Worm (Caenorhabditis elegans): ENCODE data around the gene sru-31.

The sru-31 gene

ce11 chrV:9798212-9798611, 18.3 kb upstream of the sru-31 start:
- TF ChIP-seq sptf-2 (GFP tag; optimal IDR thresholded peaks at IDR 0.05) (no peak), hlh-12 (tag; optimal IDR thresholded peaks at IDR 0.05) (no peak), ceh-79 (tag; optimal IDR thresholded peaks at IDR 0.05) (no peak), pbrm-1 (GFP tag; IDR thresholded peaks at IDR 0.05) (no peak), F49E8.2 (tag; optimal IDR thresholded peaks at IDR 0.05; ENCODE audit: insufficient read depth) (no peak), ccch-3 (GFP tag; optimal IDR thresholded peaks at IDR 0.05) (no peak), nhr-179 (tag; optimal IDR thresholded peaks at IDR 0.05) (no peak), ztf-3 (GFP tag; optimal IDR thresholded peaks at IDR 0.05) (no peak), bed-2 (GFP tag; IDR thresholded peaks at IDR 0.05) (no peak), mes-4 (tag; optimal IDR thresholded peaks at IDR 0.05) (no peak), madf-3 (GFP tag; IDR thresholded peaks at IDR 0.05) (no peak), F22D6.2 (tag; optimal IDR thresholded peaks at IDR 0.05) (no peak), F10E7.11 (tag; optimal IDR thresholded peaks at IDR 0.05) (no peak)

ce11 chrV:9799076-9799475, 17.4 kb upstream of the sru-31 start, which contains the start of gene F46B6.13:
TSS of gene F46B6.13 (minus strand) at chrV:9799176.
- no peak for TF ChIP-seq C06A6.2 (GFP tag; conservative IDR thresholded peaks at IDR 0.05)

ce11 chrV:9801965-9802364, 14.5 kb upstream of the sru-31 start, which contains the start of gene F46B6.10:
TSS of gene F46B6.10 (minus strand) at chrV:9802065.
- no peak for TF ChIP-seq chd-7 (tag; optimal IDR thresholded peaks at IDR 0.05)

- TF ChIP-seq dox-1 (GFP tag; IDR thresholded peaks at IDR 0.05) (no peak), let-526 (GFP tag; IDR thresholded peaks at IDR 0.05) (no peak), bed-1 (GFP tag; IDR thresholded peaks at IDR 0.05) (no peak), F37B4.10 (GFP tag; IDR thresholded peaks at IDR 0.05) (no peak), nfya-1 (tag; optimal IDR thresholded peaks at IDR 0.05; ENCODE audit: borderline replicate concordance, insufficient read depth) (no peak), Y67H2A.10 (GFP tag; conservative IDR thresholded peaks at IDR 0.05) (no peak), hlh-26 (GFP tag; conservative IDR thresholded peaks at IDR 0.05) (no peak), ccch-3 (GFP tag; optimal IDR thresholded peaks at IDR 0.05) (no peak), pha-4 (tag; optimal IDR thresholded peaks at IDR 0.05) (no peak), F22D6.2 (tag; optimal IDR thresholded peaks at IDR 0.05) (no peak), ztf-26 (tag; optimal IDR thresholded peaks at IDR 0.05) (no peak), chd-7 (tag; optimal IDR thresholded peaks at IDR 0.05) (no peak), lin-40 (tag; optimal IDR thresholded peaks at IDR 0.05) (no peak)
These were observed 13.3 kb upstream of the sru-31 start, which contains the start of gene sru-39 for ce11 chrV:9803176-9803575. TSS of gene sru-39 (plus strand) at chrV:9803476.

ce11 chrV:9805161-9805560, 11.3 kb upstream of the sru-31 start, which contains the start of gene sru-37:
TSS of gene sru-37 (plus strand) at chrV:9805461.
- no peak for TF ChIP-seq ZK185.1 (tag; optimal IDR thresholded peaks at IDR 0.05; ENCODE audit: poor library complexity, severe bottlenecking)
- TF ChIP-seq sdz-38 (tag; optimal IDR thresholded peaks at IDR 0.05): no peak
- no peak for TF ChIP-seq gei-17 (GFP tag; optimal IDR thresholded peaks at IDR 0.05)
- no peak for TF ChIP-seq nhr-120 (GFP tag; IDR thresholded peaks at IDR 0.05)
- no peak for TF ChIP-seq hmg-20 (GFP tag; IDR thresholded peaks at IDR 0.05)
- TF ChIP-seq repo-1 (tag; optimal IDR thresholded peaks at IDR 0.05): no peak
- TF ChIP-seq cebp-1 (GFP tag; IDR thresholded peaks at IDR 0.05): no peak
- no peak for TF ChIP-seq cebp-1 (tag; optimal IDR thresholded peaks at IDR 0.05)
- no peak for TF ChIP-seq F10E7.11 (tag; optimal IDR thresholded peaks at IDR 0.05)
- TF ChIP-seq tbp1 (GFP tag; optimal IDR thresholded peaks at IDR 0.05): no peak
- TF ChIP-seq egl-44 (GFP tag; IDR thresholded peaks at IDR 0.05): no peak
- no peak for TF ChIP-seq athp-1 (tag; optimal IDR thresholded peaks at IDR 0.05)
- TF ChIP-seq Y56A3A.18 (GFP tag; IDR thresholded peaks at IDR 0.05): no peak

All from whole organism, young adult.